Fruit fly (Drosophila melanogaster): ENCODE results near the gene eIF3h.

DNA sequence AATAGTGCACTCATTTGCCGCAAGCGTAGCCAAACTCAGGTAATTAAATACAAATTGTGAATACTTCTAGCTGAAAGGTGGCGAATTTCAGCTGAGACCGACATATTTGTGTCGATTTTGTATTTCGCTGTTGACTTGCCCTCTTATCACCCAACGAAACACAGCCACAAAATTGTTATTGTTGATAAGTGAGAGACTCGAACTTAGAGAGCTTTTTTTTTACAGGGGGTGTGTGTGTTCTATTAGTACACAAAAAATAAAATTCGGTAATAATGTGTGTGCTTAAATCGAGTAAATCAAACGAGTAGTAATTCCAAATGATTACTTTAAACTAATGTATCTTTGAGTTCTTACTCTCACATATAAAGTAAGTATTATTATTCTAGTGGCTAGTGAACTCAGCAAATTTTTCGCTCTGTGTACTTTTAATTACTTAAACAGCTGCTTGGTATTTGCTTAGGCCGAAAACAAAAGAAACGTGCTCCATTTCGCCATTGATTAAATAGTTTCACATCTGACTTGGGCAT is 8.1 kb upstream of the eIF3h start:
- TF ChIP-seq psq (optimal IDR thresholded peaks at IDR 0.05) (no peak), Dll (optimal IDR thresholded peaks at IDR 0.05) (no peak), EcR (GFP tag; optimal IDR thresholded peaks at IDR 0.05) (no peak), CG8478 (optimal IDR thresholded peaks at IDR 0.05) (no peak), usp (GFP tag; optimal IDR thresholded peaks at IDR 0.05) (no peak)
